Fruit fly (Drosophila melanogaster) whole organism, prepupa: Measurements from ENCODE around the gene Apl.

ENCODE experiments used
- Smox ChIP-seq: fragments of 200-800 bp; sonication (Bioruptor generic); optimal IDR thresholded peaks from 3 replicates; lab custom pipeline; 2016; ENCODE audit warnings: missing biosample characterization, missing genetic modification characterization
- achi ChIP-seq: fragments of 200-800 bp; sonication (Bioruptor generic); optimal IDR thresholded peaks from 3 replicates; lab custom pipeline; 2016; ENCODE audit warnings: missing biosample characterization, missing genetic modification characterization
- lz ChIP-seq: fragments of 200-800 bp; sonication (Bioruptor generic); optimal IDR thresholded peaks from 3 replicates; lab custom pipeline; 2016; ENCODE audit warnings: missing biosample characterization, missing genetic modification characterization
- vri ChIP-seq: fragments of 200-800 bp; sonication (Bioruptor generic); optimal IDR thresholded peaks from 3 replicates; lab custom pipeline; 2016; ENCODE audit warnings: missing biosample characterization, mild to moderate bottlenecking, missing genetic modification characterization

dm6 chr3L:16567495-16567894 lies 27.5 kb upstream of the Apl start:
- TF ChIP-seq achi (GFP tag; lab: Kevin White, UChicago): no peak
- TF ChIP-seq Smox (GFP tag; lab: Kevin White, UChicago): no peak
- no peak for TF ChIP-seq lz
- no peak for TF ChIP-seq vri (GFP tag; lab: Kevin White, UChicago)
